Fruit fly (Drosophila melanogaster): ENCODE data around the gene Hsp67Bc.

Gene Hsp67Bc

dm6 chr3L:9360217-9360692 is 12.0 kb downstream of the Hsp67Bc start, which contains the start of gene Pdxk (continued):
- TF ChIP-seq pho (GFP tag; optimal IDR thresholded peaks at IDR 0.05) (no peak), CG10543 (GFP tag; optimal IDR thresholded peaks at IDR 0.05) (peak; percentile 94), B-H1 (GFP tag; IDR thresholded peaks at IDR 0.05) (no peak), cwo (GFP tag; optimal IDR thresholded peaks at IDR 0.05) (peak; percentile 25), CG6854 (GFP tag; optimal IDR thresholded peaks at IDR 0.05) (no peak), MESR4 (GFP tag; optimal IDR thresholded peaks at IDR 0.05) (peak; percentile 53), Tbp (GFP tag; optimal IDR thresholded peaks at IDR 0.05) (no peak), Dad (GFP tag; optimal IDR thresholded peaks at IDR 0.05) (no peak), CG17186 (GFP tag; optimal IDR thresholded peaks at IDR 0.05) (peak; percentile 68), pita (GFP tag; optimal IDR thresholded peaks at IDR 0.05) (no peak), CG12942 (GFP tag; optimal IDR thresholded peaks at IDR 0.05) (no peak), Nf-YA (GFP tag; IDR thresholded peaks at IDR 0.05) (no peak), Eip74EF (GFP tag; optimal IDR thresholded peaks at IDR 0.05) (no peak), CG3995 (GFP tag; optimal IDR thresholded peaks at IDR 0.05) (no peak), CG12155 (GFP tag; optimal IDR thresholded peaks at IDR 0.05) (no peak), Doc2 (GFP tag; IDR thresholded peaks at IDR 0.05) (no peak), Gug (GFP tag; IDR thresholded peaks at IDR 0.05) (no peak), Lhr (GFP tag; optimal IDR thresholded peaks at IDR 0.05) (no peak), CG8089 (GFP tag; optimal IDR thresholded peaks at IDR 0.05) (no peak), maf-S (GFP tag; optimal IDR thresholded peaks at IDR 0.05) (no peak), Hmr (GFP tag; optimal IDR thresholded peaks at IDR 0.05) (peak; percentile 43), caup (GFP tag; optimal IDR thresholded peaks at IDR 0.05; ENCODE audit: severe bottlenecking) (peak; percentile 45), Elba2 (GFP tag; optimal IDR thresholded peaks at IDR 0.05) (no peak), sd (tag; optimal IDR thresholded peaks at IDR 0.05) (no peak), CG6175 (GFP tag; IDR thresholded peaks at IDR 0.05) (no peak), MBD-R2 (GFP tag; IDR thresholded peaks at IDR 0.05) (no peak; the same call in 1 of the 2 replicates), gt (GFP tag; IDR thresholded peaks at IDR 0.05) (no peak), tap (tag; optimal IDR thresholded peaks at IDR 0.05) (no peak), crp (GFP tag; optimal IDR thresholded peaks at IDR 0.05) (peak in 1 of 2 experiments; percentile 80), ac (GFP tag; optimal IDR thresholded peaks at IDR 0.05) (no peak), CG31365 (tag; optimal IDR thresholded peaks at IDR 0.05) (no peak), Sry-δ (GFP tag; optimal IDR thresholded peaks at IDR 0.05) (peak; percentile 72), YL-1 (GFP tag; optimal IDR thresholded peaks at IDR 0.05) (peak; percentile 29), inv (GFP tag; IDR thresholded peaks at IDR 0.05; ENCODE audit: partially characterized antibody) (no peak), Adf1 (GFP tag; IDR thresholded peaks at IDR 0.05) (0 out of 2 replicates have a peak, but pooled peaks have one; percentile 5), CG32767 (GFP tag; IDR thresholded peaks at IDR 0.05) (no peak), yki (optimal IDR thresholded peaks at IDR 0.05) (no peak), zf30C (GFP tag; optimal IDR thresholded peaks at IDR 0.05) (no peak), CG7963 (GFP tag; IDR thresholded peaks at IDR 0.05; ENCODE audit: partially characterized antibody) (no peak), CG17912 (GFP tag; optimal IDR thresholded peaks at IDR 0.05) (no peak), CG7372 (GFP tag; IDR thresholded peaks at IDR 0.05) (no peak), CG12769 (tag; optimal IDR thresholded peaks at IDR 0.05) (peak; percentile 10), hth (optimal IDR thresholded peaks at IDR 0.05) (no peak), kay (GFP tag; optimal IDR thresholded peaks at IDR 0.05) (peak; percentile 34), Hsf (GFP tag; optimal IDR thresholded peaks at IDR 0.05) (no peak), crc (GFP tag; optimal IDR thresholded peaks at IDR 0.05) (no peak), tio (GFP tag; optimal IDR thresholded peaks at IDR 0.05) (no peak), eve (GFP tag; optimal IDR thresholded peaks at IDR 0.05) (no peak), CG17568 (GFP tag; optimal IDR thresholded peaks at IDR 0.05) (peak; percentile 3), CG5245 (GFP tag; optimal IDR thresholded peaks at IDR 0.05) (no peak), CG14667 (GFP tag; IDR thresholded peaks at IDR 0.05) (no peak), gce (GFP tag; IDR thresholded peaks at IDR 0.05) (peak; percentile 46; the same call in 1 of the 3 replicates)

All from whole organism, embryonic.